Worm (Caenorhabditis elegans): ENCODE measurements around the gene H20J04.1.

The H20J04.1 gene

ce11 chrII:4372406-4372805, 17.0 kb downstream of the H20J04.1 start, which contains the start of gene paic-1:
TSS of gene paic-1 (minus strand) at chrII:4372525.
- no peak for TF ChIP-seq nhr-67 (tag; optimal IDR thresholded peaks at IDR 0.05)
- TF ChIP-seq elt-3 (tag; optimal IDR thresholded peaks at IDR 0.05) = no peak
- TF ChIP-seq ceh-82 (tag; optimal IDR thresholded peaks at IDR 0.05) = no peak
- TF ChIP-seq lin-39 (tag; optimal IDR thresholded peaks at IDR 0.05) = no peak
- TF ChIP-seq elt-2 (tag; optimal IDR thresholded peaks at IDR 0.05) = peak; percentile 80
- TF ChIP-seq snpc-4 (tag; optimal IDR thresholded peaks at IDR 0.05) = no peak
- TF ChIP-seq ztf-11 (tag; optimal IDR thresholded peaks at IDR 0.05) = no peak
- TF ChIP-seq nhr-77 (tag; optimal IDR thresholded peaks at IDR 0.05) = no peak
- TF ChIP-seq sea-2 (GFP tag; optimal IDR thresholded peaks at IDR 0.05) = no peak
- no peak for TF ChIP-seq elt-1 (tag; optimal IDR thresholded peaks at IDR 0.05)
- no peak for TF ChIP-seq hmg-11 (tag; optimal IDR thresholded peaks at IDR 0.05)
- no peak for TF ChIP-seq ceh-28 (tag; optimal IDR thresholded peaks at IDR 0.05)
- TF ChIP-seq ama-1 (optimal IDR thresholded peaks at IDR 0.05) = peak; percentile 82
- TF ChIP-seq nhr-43 (tag; optimal IDR thresholded peaks at IDR 0.05; ENCODE audit: poor library complexity, severe bottlenecking) = peak; percentile 21
- peak; percentile 21 for TF ChIP-seq skn-1 (tag; optimal IDR thresholded peaks at IDR 0.05)
- TF ChIP-seq nhr-11 (tag; optimal IDR thresholded peaks at IDR 0.05) = no peak
- TF ChIP-seq nhr-237 (tag; optimal IDR thresholded peaks at IDR 0.05) = no peak
- no peak for TF ChIP-seq egl-5 (tag; optimal IDR thresholded peaks at IDR 0.05)
- TF ChIP-seq pha-4 (tag; optimal IDR thresholded peaks at IDR 0.05) = peak; percentile 24
- TF ChIP-seq pqm-1 (tag; optimal IDR thresholded peaks at IDR 0.05) = peak; percentile 32
- TF ChIP-seq unc-62 (GFP tag; optimal IDR thresholded peaks at IDR 0.05) = no peak

- TF ChIP-seq aly-2 (tag; optimal IDR thresholded peaks at IDR 0.05) (no peak), skn-1 (tag; optimal IDR thresholded peaks at IDR 0.05) (no peak), ceh-9 (tag; optimal IDR thresholded peaks at IDR 0.05) (no peak), pha-4 (tag; optimal IDR thresholded peaks at IDR 0.05) (no peak), nhr-28 (tag; optimal IDR thresholded peaks at IDR 0.05) (no peak), nhr-76 (tag; optimal IDR thresholded peaks at IDR 0.05) (no peak), ceh-28 (tag; optimal IDR thresholded peaks at IDR 0.05) (no peak), nhr-77 (tag; optimal IDR thresholded peaks at IDR 0.05) (no peak)
Measured at ce11 chrII:4372867-4373397, 17.5 kb downstream of the H20J04.1 start.

- TF ChIP-seq nhr-43 (tag; optimal IDR thresholded peaks at IDR 0.05; ENCODE audit: poor library complexity, severe bottlenecking) (no peak), nhr-28 (tag; optimal IDR thresholded peaks at IDR 0.05) (no peak), tbx-2 (tag; optimal IDR thresholded peaks at IDR 0.05) (no peak), unc-39 (tag; optimal IDR thresholded peaks at IDR 0.05) (no peak), ZK546.5 (tag; optimal IDR thresholded peaks at IDR 0.05) (no peak), fos-1 (tag; optimal IDR thresholded peaks at IDR 0.05) (no peak), ztf-11 (tag; optimal IDR thresholded peaks at IDR 0.05) (no peak), hmg-11 (tag; optimal IDR thresholded peaks at IDR 0.05) (no peak), eor-1 (tag; optimal IDR thresholded peaks at IDR 0.05) (no peak), daf-12 (tag; optimal IDR thresholded peaks at IDR 0.05) (no peak), pha-4 (tag; optimal IDR thresholded peaks at IDR 0.05) (no peak), mdl-1 (tag; optimal IDR thresholded peaks at IDR 0.05) (no peak), nhr-67 (tag; optimal IDR thresholded peaks at IDR 0.05) (no peak), aly-2 (tag; optimal IDR thresholded peaks at IDR 0.05) (no peak), ceh-16 (tag; optimal IDR thresholded peaks at IDR 0.05) (no peak), elt-1 (tag; optimal IDR thresholded peaks at IDR 0.05) (no peak)
Measured at ce11 chrII:4374885-4375284, 19.5 kb downstream of the H20J04.1 start.

ce11 chrII:4376295-4377172, 21.1 kb downstream of the H20J04.1 start, which contains the start of gene ntl-2:
TSS of gene ntl-2 (minus strand) at chrII:4376465.
- TF ChIP-seq fkh-10 (GFP tag; optimal IDR thresholded peaks at IDR 0.05) (peak; percentile 67), nhr-43 (tag; optimal IDR thresholded peaks at IDR 0.05; ENCODE audit: poor library complexity, severe bottlenecking) (peak; percentile 87), R02D3.7 (tag; optimal IDR thresholded peaks at IDR 0.05) (peak; percentile 83), daf-12 (tag; optimal IDR thresholded peaks at IDR 0.05) (peak; percentile 29), snpc-4 (tag; optimal IDR thresholded peaks at IDR 0.05) (peak; percentile 88), nhr-11 (tag; optimal IDR thresholded peaks at IDR 0.05) (peak; percentile 61), eor-1 (tag; optimal IDR thresholded peaks at IDR 0.05) (no peak), nfya-1 (tag; optimal IDR thresholded peaks at IDR 0.05; ENCODE audit: insufficient read depth) (peak; percentile 99), ceh-82 (tag; optimal IDR thresholded peaks at IDR 0.05) (peak; percentile 91), pqm-1 (tag; optimal IDR thresholded peaks at IDR 0.05) (peak; percentile 85), sea-2 (GFP tag; optimal IDR thresholded peaks at IDR 0.05) (no peak), skn-1 (tag; optimal IDR thresholded peaks at IDR 0.05) (peak; percentile 60), aly-2 (tag; optimal IDR thresholded peaks at IDR 0.05) (no peak), fos-1 (tag; optimal IDR thresholded peaks at IDR 0.05) (peak; percentile 64), elt-3 (tag; optimal IDR thresholded peaks at IDR 0.05) (peak in 1 of 3 experiments; percentile 23), mml-1 (tag; optimal IDR thresholded peaks at IDR 0.05) (no peak), lsy-12 (tag; optimal IDR thresholded peaks at IDR 0.05) (peak; percentile 96), nhr-23 (tag; optimal IDR thresholded peaks at IDR 0.05) (peak; percentile 94), jun-1 (tag; optimal IDR thresholded peaks at IDR 0.05) (peak; percentile 94), lin-15B (tag; optimal IDR thresholded peaks at IDR 0.05) (peak; percentile 98), ztf-4 (tag; optimal IDR thresholded peaks at IDR 0.05) (peak; percentile 58), nhr-67 (tag; optimal IDR thresholded peaks at IDR 0.05) (no peak), lin-39 (tag; optimal IDR thresholded peaks at IDR 0.05) (peak; percentile 79), ceh-16 (tag; optimal IDR thresholded peaks at IDR 0.05) (no peak), pha-4 (tag; optimal IDR thresholded peaks at IDR 0.05) (peak; percentile 97), egl-5 (tag; optimal IDR thresholded peaks at IDR 0.05) (peak; percentile 79), ama-1 (optimal IDR thresholded peaks at IDR 0.05) (peak; percentile 79)

Data from whole organism, L3 larva.